Fruit fly (Drosophila melanogaster) whole organism, embryonic: ENCODE measurements around the gene Sil1.

Source experiments
- Abd-B ChIP-seq: fragments of 200-800 bp; sonication (Bioruptor generic); optimal IDR thresholded peaks from 2 replicates; lab custom pipeline; 2018; ENCODE audit warnings: missing biosample characterization, mild to moderate bottlenecking, missing genetic modification characterization, moderate library complexity
- Ada2b ChIP-seq: fragments of 200-800 bp; sonication (Bioruptor generic); IDR thresholded peaks from 2 replicates; pipeline ENCODE4 v1.3.6; 2022; ENCODE audit warnings: missing biosample characterization, missing genetic modification characterization
- Antp ChIP-seq: fragments of 200-800 bp; sonication (Bioruptor generic); optimal IDR thresholded peaks from 3 replicates; lab custom pipeline; 2016; ENCODE audit warnings: missing biosample characterization, missing genetic modification characterization
- Atf3 ChIP-seq: fragments of 200-800 bp; sonication (Bioruptor generic); optimal IDR thresholded peaks from 3 replicates; lab custom pipeline; 2016; ENCODE audit warnings: missing biosample characterization, missing genetic modification characterization
- CG10209 ChIP-seq: fragments of 200-800 bp; sonication (Bioruptor generic); optimal IDR thresholded peaks from 3 replicates; lab custom pipeline; 2017; ENCODE audit warnings: missing biosample characterization, mild to moderate bottlenecking, missing genetic modification characterization, missing genetic modification reagents
- CG11696 ChIP-seq: fragments of 200-800 bp; sonication (Bioruptor generic); IDR thresholded peaks from 2 replicates; pipeline ENCODE4 v1.3.6; 2022; ENCODE audit warnings: missing biosample characterization, missing genetic modification characterization
- CG12769 ChIP-seq: fragments of 200-800 bp; sonication (Bioruptor generic); optimal IDR thresholded peaks from 2 replicates; lab custom pipeline; 2019; ENCODE audit warnings: missing biosample characterization, mild to moderate bottlenecking, missing genetic modification characterization, moderate library complexity
- CG13296 ChIP-seq: fragments of 200-800 bp; sonication (Bioruptor generic); optimal IDR thresholded peaks from 3 replicates; lab custom pipeline; 2018; ENCODE audit warnings: missing biosample characterization, mild to moderate bottlenecking, missing genetic modification characterization
- CG14014 ChIP-seq: fragments of 200-800 bp; sonication (Bioruptor generic); IDR thresholded peaks from 2 replicates; pipeline ENCODE4 v1.3.6; 2022; ENCODE audit warnings: missing biosample characterization, missing genetic modification characterization
- CG14050 ChIP-seq: fragments of 200-800 bp; sonication (Bioruptor generic); IDR thresholded peaks from 3 replicates; pipeline ENCODE4 v1.3.6; 2022; ENCODE audit warnings: missing biosample characterization, missing genetic modification characterization
- CG15073 ChIP-seq: fragments of 200-800 bp; sonication (Bioruptor generic); optimal IDR thresholded peaks from 2 replicates; lab custom pipeline; 2016; ENCODE audit warnings: missing biosample characterization, missing genetic modification characterization
- CG1529 ChIP-seq: fragments of 200-800 bp; sonication (Bioruptor generic); optimal IDR thresholded peaks from 3 replicates; lab custom pipeline; 2018; ENCODE audit warnings: missing biosample characterization, missing genetic modification characterization
- CG15696 ChIP-seq: fragments of 200-800 bp; sonication (Bioruptor generic); optimal IDR thresholded peaks from 2 replicates; lab custom pipeline; 2019; ENCODE audit warnings: missing biosample characterization, mild to moderate bottlenecking, missing genetic modification characterization, moderate library complexity
- CG17912 ChIP-seq: fragments of 200-800 bp; sonication (Bioruptor generic); optimal IDR thresholded peaks from 2 replicates; lab custom pipeline; 2018; ENCODE audit warnings: missing biosample characterization, mild to moderate bottlenecking, missing genetic modification characterization
- CG3065 ChIP-seq: fragments of 200-800 bp; sonication (Bioruptor generic); optimal IDR thresholded peaks from 2 replicates; lab custom pipeline; 2016; ENCODE audit warnings: missing biosample characterization, missing genetic modification characterization
- CG31388 ChIP-seq: fragments of 200-800 bp; sonication (Bioruptor generic); optimal IDR thresholded peaks from 2 replicates; lab custom pipeline; 2016; ENCODE audit warnings: missing biosample characterization, missing genetic modification characterization
- CG34422 ChIP-seq: fragments of 200-800 bp; sonication (Bioruptor generic); IDR thresholded peaks from 3 replicates; pipeline ENCODE4 v1.3.6; 2022; ENCODE audit warnings: missing biosample characterization, missing genetic modification characterization
- CG3847 ChIP-seq: fragments of 200-800 bp; sonication (Bioruptor generic); IDR thresholded peaks from 2 replicates; pipeline ENCODE4 v1.3.6; 2022; ENCODE audit warnings: missing biosample characterization, missing genetic modification characterization
- CG4617 ChIP-seq: fragments of 200-800 bp; sonication (Bioruptor generic); optimal IDR thresholded peaks from 3 replicates; lab custom pipeline; 2016; ENCODE audit warnings: missing biosample characterization, missing genetic modification characterization, borderline replicate concordance
- CG5180 ChIP-seq: fragments of 200-800 bp; sonication (Bioruptor generic); optimal IDR thresholded peaks from 3 replicates; lab custom pipeline; 2017; ENCODE audit warnings: missing biosample characterization, missing genetic modification characterization, mild to moderate bottlenecking, moderate library complexity, missing genetic modification reagents
- CG7271 ChIP-seq: fragments of 200-800 bp; sonication (Bioruptor generic); optimal IDR thresholded peaks from 2 replicates; lab custom pipeline; 2018; ENCODE audit warnings: missing biosample characterization, mild to moderate bottlenecking, missing genetic modification characterization, moderate library complexity
- CG7928 ChIP-seq: fragments of 200-800 bp; sonication (Bioruptor generic); optimal IDR thresholded peaks from 2 replicates; lab custom pipeline; 2017; ENCODE audit warnings: missing biosample characterization, mild to moderate bottlenecking, missing genetic modification characterization
- CG8924 ChIP-seq: fragments of 200-800 bp; optimal IDR thresholded peaks from 3 replicates; lab custom pipeline; 2019; ENCODE audit warnings: missing biosample characterization, mild to moderate bottlenecking, missing genetic modification characterization, moderate library complexity
- CG8944 ChIP-seq: fragments of 200-800 bp; sonication (Bioruptor generic); optimal IDR thresholded peaks from 3 replicates; lab custom pipeline; 2016; ENCODE audit warnings: missing biosample characterization, missing genetic modification characterization
- D ChIP-seq, 2 experiments: fragments of 200-800 bp in 1 of 2; fragments of >200 bp in 1 of 2; sonication (Bioruptor generic) in 1 of 2; optimal IDR thresholded peaks; 2 replicates in 1 of 2; 3 replicates in 1 of 2; lab custom pipeline; 2017; ENCODE audit warnings: mild to moderate bottlenecking in 1 of 2, missing biosample characterization in 1 of 2, missing genetic modification characterization in 1 of 2, missing genetic modification reagents in 1 of 2
- Doc2 ChIP-seq: fragments of 200-800 bp; sonication (Bioruptor generic); IDR thresholded peaks from 2 replicates; pipeline ENCODE4 v1.3.6; 2022; ENCODE audit warnings: missing biosample characterization, missing genetic modification characterization
- Elba2 ChIP-seq: fragments of 200-800 bp; sonication (Bioruptor generic); optimal IDR thresholded peaks from 3 replicates; lab custom pipeline; 2016; ENCODE audit warnings: missing biosample characterization, missing genetic modification characterization
- Lpt ChIP-seq: fragments of >200 bp; optimal IDR thresholded peaks from 2 replicates; lab custom pipeline; 2018; ENCODE audit warnings: missing biosample characterization, missing genetic modification characterization
- MTF-1 ChIP-seq: fragments of 200-800 bp; sonication (Bioruptor generic); optimal IDR thresholded peaks from 2 replicates; lab custom pipeline; 2018; ENCODE audit warnings: missing biosample characterization, mild to moderate bottlenecking, missing genetic modification characterization, borderline replicate concordance
- Nf-YA ChIP-seq: fragments of 200-800 bp; sonication (Bioruptor generic); IDR thresholded peaks from 2 replicates; pipeline ENCODE4 v1.3.6; 2022; ENCODE audit warnings: missing biosample characterization, missing genetic modification characterization
- NfI ChIP-seq: fragments of 200-800 bp; sonication (Bioruptor generic); optimal IDR thresholded peaks from 3 replicates; lab custom pipeline; 2018; ENCODE audit warnings: missing biosample characterization, mild to moderate bottlenecking, missing genetic modification characterization, moderate library complexity
- Optix ChIP-seq: fragments of 200-800 bp; sonication (Bioruptor generic); IDR thresholded peaks from 3 replicates; pipeline ENCODE4 v1.3.6; 2022; ENCODE audit warnings: missing biosample characterization, missing genetic modification characterization
- Ptx1 ChIP-seq: fragments of 200-800 bp; sonication (Bioruptor generic); IDR thresholded peaks from 2 replicates; pipeline ENCODE4 v1.3.6; 2022; ENCODE audit warnings: missing biosample characterization, missing genetic modification characterization
- ara ChIP-seq: fragments of 200-800 bp; sonication (Bioruptor generic); IDR thresholded peaks from 2 replicates; pipeline ENCODE4 v1.3.6; 2022; ENCODE audit warnings: missing biosample characterization, missing genetic modification characterization
- bigmax ChIP-seq: fragments of 200-800 bp; sonication (Bioruptor generic); optimal IDR thresholded peaks from 2 replicates; lab custom pipeline; 2018; ENCODE audit warnings: missing biosample characterization, mild to moderate bottlenecking, missing genetic modification characterization
- dmrt99B ChIP-seq: fragments of 200-800 bp; sonication (Bioruptor generic); optimal IDR thresholded peaks from 2 replicates; lab custom pipeline; 2018; ENCODE audit warnings: missing biosample characterization, mild to moderate bottlenecking, missing genetic modification characterization, moderate library complexity
- emc ChIP-seq: fragments of 200-800 bp; sonication (Bioruptor generic); optimal IDR thresholded peaks from 2 replicates; lab custom pipeline; 2016; ENCODE audit warnings: missing biosample characterization, missing genetic modification characterization
- eve ChIP-seq, 2 experiments: fragments of >200 bp; optimal IDR thresholded peaks; 2 replicates each; lab custom pipeline; 2017; ENCODE audit warnings: missing biosample characterization in 2 of 2, missing genetic modification characterization in 2 of 2
- gem ChIP-seq: fragments of 200-800 bp; sonication (Bioruptor generic); optimal IDR thresholded peaks from 2 replicates; lab custom pipeline; 2019; ENCODE audit warnings: missing biosample characterization, mild to moderate bottlenecking, missing genetic modification characterization, moderate library complexity
- grn ChIP-seq: fragments of 200-800 bp; sonication (Bioruptor generic); optimal IDR thresholded peaks from 3 replicates; lab custom pipeline; 2017; ENCODE audit warnings: missing biosample characterization, missing genetic modification characterization
- lmd ChIP-seq: fragments of 200-800 bp; sonication (Bioruptor generic); IDR thresholded peaks from 2 replicates; pipeline ENCODE4 v1.3.6; 2022; ENCODE audit warnings: missing biosample characterization, missing genetic modification characterization
- luna ChIP-seq: fragments of 200-800 bp; sonication (Bioruptor generic); optimal IDR thresholded peaks from 2 replicates; lab custom pipeline; 2016; ENCODE audit warnings: missing biosample characterization, missing genetic modification characterization
- nom ChIP-seq: fragments of 200-800 bp; sonication (Bioruptor generic); optimal IDR thresholded peaks from 2 replicates; lab custom pipeline; 2017; ENCODE audit warnings: missing biosample characterization, missing genetic modification characterization, mild to moderate bottlenecking, moderate library complexity, missing genetic modification reagents
- pfk ChIP-seq: fragments of 200-800 bp; sonication (Bioruptor generic); optimal IDR thresholded peaks from 2 replicates; lab custom pipeline; 2018; ENCODE audit warnings: missing biosample characterization, mild to moderate bottlenecking, missing genetic modification characterization, moderate library complexity
- prd ChIP-seq, 3 experiments: fragments of >200 bp in 2 of 3; fragments of 200-800 bp in 1 of 3; sonication (Bioruptor generic) in 1 of 3; optimal IDR thresholded peaks in 2 of 3; IDR thresholded peaks in 1 of 3; 2 replicates in 2 of 3; 3 replicates in 1 of 3; pipeline versions ENCODE4 v1.3.6 to Lab custom; 2017 to 2022; ENCODE audit warnings: missing biosample characterization in 1 of 3, missing genetic modification characterization in 1 of 3
- pzg ChIP-seq: fragments of 200-800 bp; sonication (Bioruptor generic); optimal IDR thresholded peaks from 3 replicates; lab custom pipeline; 2018; ENCODE audit warnings: missing biosample characterization, mild to moderate bottlenecking, missing genetic modification characterization, moderate library complexity
- run ChIP-seq: fragments of 200-800 bp; sonication (Bioruptor generic); optimal IDR thresholded peaks from 3 replicates; lab custom pipeline; 2018; ENCODE audit warnings: missing biosample characterization, mild to moderate bottlenecking, missing genetic modification characterization
- sima ChIP-seq: fragments of 200-800 bp; sonication (Bioruptor generic); optimal IDR thresholded peaks from 2 replicates; lab custom pipeline; 2016; ENCODE audit warnings: missing biosample characterization, missing genetic modification characterization
- wek ChIP-seq: fragments of 200-800 bp; sonication (Bioruptor generic); optimal IDR thresholded peaks from 3 replicates; lab custom pipeline; 2018; ENCODE audit warnings: missing biosample characterization, mild to moderate bottlenecking, missing genetic modification characterization, moderate library complexity
- z ChIP-seq: fragments of 200-800 bp; sonication (Bioruptor generic); IDR thresholded peaks from 3 replicates; pipeline ENCODE4 v1.3.6; 2022; ENCODE audit warnings: missing biosample characterization, missing genetic modification characterization

The Sil1 gene

DNA sequence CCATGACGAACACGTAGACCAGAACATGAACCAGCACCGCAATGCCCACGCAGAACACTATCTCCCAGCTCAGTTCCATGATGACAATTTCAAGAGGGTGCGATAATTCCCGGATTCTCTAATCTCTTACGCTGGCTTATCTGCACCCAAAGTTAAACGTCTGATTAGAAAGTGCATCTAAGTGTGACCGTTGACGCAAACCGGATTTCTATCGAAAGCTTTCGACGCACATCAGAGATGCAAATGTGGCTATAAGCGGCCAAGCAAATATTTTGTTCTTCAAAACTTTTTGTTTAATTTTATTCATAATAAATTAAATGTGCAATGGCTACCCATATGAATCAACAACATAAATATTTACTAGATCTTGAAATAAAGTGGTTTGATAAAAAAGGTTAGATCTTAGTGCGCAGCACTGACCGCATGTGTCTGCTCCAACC is 27.0 kb upstream of the Sil1 start, which contains the start of the genes Kdsr and CG11858 (continued):
- TF ChIP-seq pfk (GFP tag; lab: Kevin White, UChicago) (no peak), pzg (peak; percentile 61), Abd-B (GFP tag; lab: Kevin White, UChicago) (no peak), MTF-1 (GFP tag; lab: Kevin White, UChicago) (no peak), Ptx1 (GFP tag; lab: Robert Waterston, UW) (peak; percentile 81), ara (GFP tag; lab: Robert Waterston, UW) (peak; percentile 57; the same call in 1 of the 2 replicates), nom (no peak), CG4617 (GFP tag; lab: Kevin White, UChicago) (peak; percentile 30), CG14050 (GFP tag; lab: Robert Waterston, UW) (peak; percentile 52), emc (GFP tag; lab: Kevin White, UChicago) (no peak), CG15696 (tag; lab: Kevin White, UChicago) (peak; percentile 42), Doc2 (GFP tag; lab: Robert Waterston, UW) (no peak), Ada2b (GFP tag; lab: Robert Waterston, UW) (peak; percentile 57; the same call in 1 of the 2 replicates), luna (GFP tag; lab: Kevin White, UChicago) (peak; percentile 40), CG12769 (tag; lab: Kevin White, UChicago) (peak; percentile 68), CG17912 (no peak), CG5180 (no peak), lmd (GFP tag; lab: Robert Waterston, UW) (peak; percentile 64), Antp (peak; percentile 28), bigmax (GFP tag; lab: Kevin White, UChicago) (no peak), z (0 out of 3 replicates have a peak, but pooled peaks have one; percentile 29), CG8944 (peak; percentile 28), sima (no peak), run (tag; lab: Kevin White, UChicago) (peak; percentile 2), eve (GFP tag; optimal IDR thresholded peaks at IDR 0.05; lab: Kevin White, UChicago) (no peak), CG3847 (GFP tag; lab: Robert Waterston, UW) (peak; percentile 68), wek (GFP tag; lab: Kevin White, UChicago) (peak; percentile 25), CG13296 (GFP tag; lab: Kevin White, UChicago) (peak; percentile 56), CG3065 (GFP tag; lab: Kevin White, UChicago) (no peak), D (optimal IDR thresholded peaks at IDR 0.05; lab: Kevin White, UChicago) (no peak), D (GFP tag; optimal IDR thresholded peaks at IDR 0.05; lab: Kevin White, UChicago) (no peak), Atf3 (GFP tag; lab: Kevin White, UChicago) (peak; percentile 53), Nf-YA (GFP tag; lab: Robert Waterston, UW) (no peak), CG31388 (GFP tag; lab: Kevin White, UChicago) (no peak), dmrt99B (tag; lab: Kevin White, UChicago) (no peak), NfI (GFP tag; lab: Kevin White, UChicago) (peak; percentile 40), CG14014 (peak; percentile 77), grn (GFP tag; lab: Kevin White, UChicago) (peak; percentile 73), CG8924 (peak; percentile 58), CG15073 (GFP tag; lab: Kevin White, UChicago) (no peak), CG7928 (GFP tag; lab: Kevin White, UChicago) (no peak), CG7271 (no peak), CG1529 (no peak), gem (tag; lab: Kevin White, UChicago) (no peak), Optix (GFP tag; lab: Robert Waterston, UW) (no peak), CG34422 (GFP tag; lab: Robert Waterston, UW) (peak; percentile 70; the same call in 2 of the 3 replicates), CG11696 (GFP tag; lab: Robert Waterston, UW) (no peak), prd (optimal IDR thresholded peaks at IDR 0.05; lab: Kevin White, UChicago) (no peak), prd (GFP tag; IDR thresholded peaks at IDR 0.05; lab: Robert Waterston, UW) (peak; percentile 85), Lpt (GFP tag; lab: Kevin White, UChicago) (no peak), CG10209 (GFP tag; lab: Kevin White, UChicago) (peak; percentile 38), Elba2 (GFP tag; lab: Kevin White, UChicago) (no peak)
